Worm (Caenorhabditis elegans) whole organism, early embryonic: ENCODE measurements around the gene lido-10.

ENCODE experiments used
- ama-1 ChIP-seq: fragments of 150-350 bp; optimal IDR thresholded peaks from 2 replicates; lab custom pipeline; 2014
- ceh-13 ChIP-seq: fragments of 200-800 bp; sonication (Bioruptor generic); optimal IDR thresholded peaks from 2 replicates; lab custom pipeline; 2018; ENCODE audit warnings: mild to moderate bottlenecking, missing genetic modification characterization, missing compliant biosample characterization
- ceh-36 ChIP-seq: sonication (generic microtip); optimal IDR thresholded peaks from 2 replicates; lab custom pipeline; 2016; ENCODE audit warnings: missing genetic modification characterization, inconsistent platforms, missing compliant biosample characterization
- ets-7 ChIP-seq: sonication (generic microtip); optimal IDR thresholded peaks from 2 replicates; lab custom pipeline; 2016; ENCODE audit warnings: missing genotype, missing genetic modification characterization, missing compliant biosample characterization
- flt-1 ChIP-seq: fragments of 200-800 bp; sonication (Bioruptor generic); IDR thresholded peaks from 2 replicates; pipeline ENCODE4 v1.3.6; 2022; ENCODE audit warnings: missing genetic modification characterization, missing compliant biosample characterization
- hmg-4 ChIP-seq: fragments of 200-800 bp; sonication (Bioruptor generic); optimal IDR thresholded peaks from 2 replicates; lab custom pipeline; 2018; ENCODE audit warnings: mild to moderate bottlenecking, missing genetic modification characterization, missing compliant biosample characterization
- hnd-1 ChIP-seq: sonication (generic microtip); optimal IDR thresholded peaks from 2 replicates; lab custom pipeline; 2016; ENCODE audit warnings: missing genetic modification characterization, missing compliant biosample characterization
- pes-1 ChIP-seq: fragments of 200-800 bp; sonication (Bioruptor generic); IDR thresholded peaks from 2 replicates; pipeline ENCODE4 v1.3.6; 2022; ENCODE audit warnings: missing genetic modification reagents, missing genetic modification characterization, missing compliant biosample characterization
- scrt-1 ChIP-seq: fragments of 200-800 bp; sonication (Bioruptor generic); IDR thresholded peaks from 2 replicates; pipeline ENCODE4 v1.3.6; 2022; ENCODE audit warnings: missing genetic modification characterization, missing compliant biosample characterization
- tbx-11 ChIP-seq: fragments of 200-800 bp; sonication (Bioruptor generic); IDR thresholded peaks from 2 replicates; pipeline ENCODE4 v1.3.6; 2022; ENCODE audit warnings: missing genetic modification characterization, missing compliant biosample characterization
- tbx-37 ChIP-seq: fragments of 200-800 bp; sonication (Bioruptor generic); conservative IDR thresholded peaks from 2 replicates; pipeline ENCODE4 v1.3.6; 2022; ENCODE audit warnings: missing genetic modification reagents, missing genetic modification characterization, missing compliant biosample characterization

ce11 chrII:2958308-2958707, 44.0 kb upstream of the lido-10 start, which contains the start of gene srw-60:
- no peak for TF ChIP-seq flt-1
- TF ChIP-seq hmg-4 (GFP tag; lab: Kevin White, UChicago), result no peak
- TF ChIP-seq tbx-11, result no peak
- no peak for TF ChIP-seq ama-1 (lab: Kevin White, UChicago)
- no peak for TF ChIP-seq ceh-13
- no peak for TF ChIP-seq ets-7 (tag; lab: Kevin White, UChicago)
- TF ChIP-seq scrt-1, result no peak
- no peak for TF ChIP-seq pes-1 (GFP tag; lab: Robert Waterston, UW)
- TF ChIP-seq hnd-1, result no peak
- no peak for TF ChIP-seq tbx-37
- TF ChIP-seq ceh-36, result no peak
